Worm (Caenorhabditis elegans) whole organism, L4/young adult: Measurements from ENCODE around the gene fan-1.
"Not testable (repeated sequence)": the region's sequence is repeated elsewhere in the genome, so short reads cannot be mapped to it uniquely, and the experiment has no call there.

Experiments
- W03F9.2 ChIP-seq: fragments of 150-350 bp; optimal IDR thresholded peaks from 2 replicates; lab custom pipeline; 2014; ENCODE audit warnings: missing biosample characterization, missing genetic modification characterization
- dao-5 ChIP-seq: sonication (generic microtip); optimal IDR thresholded peaks from 2 replicates; lab custom pipeline; 2016; ENCODE audit warnings: missing genotype, missing genetic modification characterization, moderate library complexity, missing compliant biosample characterization
- him-1 ChIP-seq: sonication (generic microtip); optimal IDR thresholded peaks from 2 replicates; lab custom pipeline; 2016; ENCODE audit warnings: missing genotype, missing genetic modification reagents, missing genetic modification characterization, missing compliant biosample characterization

DNA sequence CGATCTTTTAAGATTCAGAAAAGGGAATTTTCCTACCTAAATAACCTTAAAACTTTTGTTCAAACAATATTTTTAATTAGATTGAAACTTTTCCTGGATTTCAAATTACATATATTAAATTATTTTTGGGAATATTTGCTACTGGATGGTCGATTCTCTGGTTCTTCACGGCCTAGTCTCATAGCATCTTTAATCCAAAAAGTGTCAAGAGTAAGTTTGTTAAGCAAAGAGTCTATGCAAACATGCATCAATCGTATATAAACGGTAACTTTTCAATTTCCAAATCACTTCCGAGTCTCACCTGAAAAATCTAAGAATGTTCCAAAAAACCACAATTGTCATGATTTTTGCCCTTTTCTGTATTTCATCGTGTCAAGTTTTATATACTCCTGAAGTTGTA lies 49.4 kb downstream of the fan-1 start, which contains the start of gene nspb-4:
- TF ChIP-seq him-1 (tag; lab: Kevin White, UChicago); dao-5; W03F9.2: not testable (repeated sequence)
